Fruit fly (Drosophila melanogaster) whole organism, wandering third instar larva: ENCODE measurements around the gene RpS13.

Experiments used
- GATAd ChIP-seq: sonication (Bioruptor generic); optimal IDR thresholded peaks from 2 replicates; lab custom pipeline; 2016; ENCODE audit warnings: missing biosample characterization, missing genetic modification characterization
- Hr78 ChIP-seq: fragments of >200 bp; optimal IDR thresholded peaks from 2 replicates; lab custom pipeline; 2017; ENCODE audit warnings: missing biosample characterization, missing genetic modification characterization
- dl ChIP-seq, 2 experiments: fragments of 175-275, 200-275 bp in 1 of 2; fragments of 200-275 bp in 1 of 2; sonication (Bioruptor generic); optimal IDR thresholded peaks; lab custom pipeline; 2018; ENCODE audit warnings: mild to moderate bottlenecking in 2 of 2, missing biosample characterization in 2 of 2, missing genetic modification characterization in 2 of 2, moderate library complexity in 2 of 2; ENCODE audit not compliant: partially characterized antibody in 2 of 2, insufficient read depth in 1 of 2
- dmrt93B ChIP-seq: fragments of 200-800 bp; sonication (Bioruptor generic); optimal IDR thresholded peaks from 2 replicates; lab custom pipeline; 2018; ENCODE audit warnings: missing biosample characterization, mild to moderate bottlenecking, missing genetic modification characterization
- h ChIP-seq: fragments of 200-800 bp; sonication (Bioruptor generic); optimal IDR thresholded peaks from 3 replicates; lab custom pipeline; 2016; ENCODE audit warnings: missing biosample characterization, mild to moderate bottlenecking, missing genetic modification characterization
- jim ChIP-seq: fragments of 175-275, 200-325 bp; sonication (Bioruptor generic); optimal IDR thresholded peaks from 2 replicates; lab custom pipeline; 2016; ENCODE audit warnings: missing biosample characterization, mild to moderate bottlenecking, missing genetic modification characterization

- TF ChIP-seq h (GFP tag; lab: Kevin White, UChicago), result no peak
- TF ChIP-seq jim (GFP tag; lab: Kevin White, UChicago), result no peak
- no peak for TF ChIP-seq Hr78 (GFP tag; lab: Kevin White, UChicago)
- TF ChIP-seq dmrt93B (GFP tag; lab: Kevin White, UChicago), result no peak
- TF ChIP-seq dl (GFP tag; optimal IDR thresholded peaks at IDR 0.05; lab: Kevin White, UChicago; ENCODE audit: insufficient read depth in 1 of 2, partially characterized antibody in 2 of 2), result no peak
- no peak for TF ChIP-seq GATAd (GFP tag; lab: Kevin White, UChicago)
Observed at dm6 chr2L:8327783-8328327, 36.6 kb downstream of the RpS13 start.
